Worm (Caenorhabditis elegans) whole organism, early embryonic: ENCODE data around the gene ent-3.
"Not testable (repeated sequence)": the region's sequence is repeated elsewhere in the genome, so short reads cannot be mapped to it uniquely, and the experiment has no call there.

ENCODE experiments used
- B0310.2 ChIP-seq: sonication (generic microtip); optimal IDR thresholded peaks from 2 replicates; lab custom pipeline; 2016; ENCODE audit warnings: mild to moderate bottlenecking, missing genetic modification characterization, missing compliant biosample characterization
- F13C5.2 ChIP-seq: sonication (generic microtip); optimal IDR thresholded peaks from 2 replicates; lab custom pipeline; 2017; ENCODE audit warnings: mild to moderate bottlenecking, missing genetic modification characterization, inconsistent platforms, missing compliant biosample characterization
- aly-1 ChIP-seq: sonication (generic microtip); optimal IDR thresholded peaks from 2 replicates; lab custom pipeline; 2016; ENCODE audit warnings: missing genetic modification characterization, missing compliant biosample characterization
- ama-1 ChIP-seq: fragments of 150-350 bp; optimal IDR thresholded peaks from 2 replicates; lab custom pipeline; 2014
- ceh-13 ChIP-seq: fragments of 200-800 bp; sonication (Bioruptor generic); optimal IDR thresholded peaks from 2 replicates; lab custom pipeline; 2018; ENCODE audit warnings: mild to moderate bottlenecking, missing genetic modification characterization, missing compliant biosample characterization
- ceh-36 ChIP-seq: sonication (generic microtip); optimal IDR thresholded peaks from 2 replicates; lab custom pipeline; 2016; ENCODE audit warnings: missing genetic modification characterization, inconsistent platforms, missing compliant biosample characterization
- ets-7 ChIP-seq: sonication (generic microtip); optimal IDR thresholded peaks from 2 replicates; lab custom pipeline; 2016; ENCODE audit warnings: missing genotype, missing genetic modification characterization, missing compliant biosample characterization
- flt-1 ChIP-seq: fragments of 200-800 bp; sonication (Bioruptor generic); IDR thresholded peaks from 2 replicates; pipeline ENCODE4 v1.3.6; 2022; ENCODE audit warnings: missing genetic modification characterization, missing compliant biosample characterization
- hmbx-1 ChIP-seq: sonication (generic microtip); optimal IDR thresholded peaks from 2 replicates; lab custom pipeline; 2016; ENCODE audit warnings: mild to moderate bottlenecking, missing genetic modification characterization, missing compliant biosample characterization
- hmg-4 ChIP-seq: fragments of 200-800 bp; sonication (Bioruptor generic); optimal IDR thresholded peaks from 2 replicates; lab custom pipeline; 2018; ENCODE audit warnings: mild to moderate bottlenecking, missing genetic modification characterization, missing compliant biosample characterization
- hnd-1 ChIP-seq: sonication (generic microtip); optimal IDR thresholded peaks from 2 replicates; lab custom pipeline; 2016; ENCODE audit warnings: missing genetic modification characterization, missing compliant biosample characterization
- pes-1 ChIP-seq: fragments of 200-800 bp; sonication (Bioruptor generic); IDR thresholded peaks from 2 replicates; pipeline ENCODE4 v1.3.6; 2022; ENCODE audit warnings: missing genetic modification reagents, missing genetic modification characterization, missing compliant biosample characterization
- scrt-1 ChIP-seq: fragments of 200-800 bp; sonication (Bioruptor generic); IDR thresholded peaks from 2 replicates; pipeline ENCODE4 v1.3.6; 2022; ENCODE audit warnings: missing genetic modification characterization, missing compliant biosample characterization
- sea-1 ChIP-seq: fragments of 200-800 bp; sonication (Bioruptor generic); conservative IDR thresholded peaks from 2 replicates; pipeline ENCODE4 v1.3.6; 2022; ENCODE audit warnings: missing genetic modification characterization, missing compliant biosample characterization
- tbx-11 ChIP-seq: fragments of 200-800 bp; sonication (Bioruptor generic); IDR thresholded peaks from 2 replicates; pipeline ENCODE4 v1.3.6; 2022; ENCODE audit warnings: missing genetic modification characterization, missing compliant biosample characterization
- tbx-37 ChIP-seq: fragments of 200-800 bp; sonication (Bioruptor generic); conservative IDR thresholded peaks from 2 replicates; pipeline ENCODE4 v1.3.6; 2022; ENCODE audit warnings: missing genetic modification reagents, missing genetic modification characterization, missing compliant biosample characterization
- tra-4 ChIP-seq: sonication (generic microtip); optimal IDR thresholded peaks from 2 replicates; lab custom pipeline; 2017; ENCODE audit warnings: missing genetic modification characterization, missing compliant biosample characterization

The ent-3 gene

DNA sequence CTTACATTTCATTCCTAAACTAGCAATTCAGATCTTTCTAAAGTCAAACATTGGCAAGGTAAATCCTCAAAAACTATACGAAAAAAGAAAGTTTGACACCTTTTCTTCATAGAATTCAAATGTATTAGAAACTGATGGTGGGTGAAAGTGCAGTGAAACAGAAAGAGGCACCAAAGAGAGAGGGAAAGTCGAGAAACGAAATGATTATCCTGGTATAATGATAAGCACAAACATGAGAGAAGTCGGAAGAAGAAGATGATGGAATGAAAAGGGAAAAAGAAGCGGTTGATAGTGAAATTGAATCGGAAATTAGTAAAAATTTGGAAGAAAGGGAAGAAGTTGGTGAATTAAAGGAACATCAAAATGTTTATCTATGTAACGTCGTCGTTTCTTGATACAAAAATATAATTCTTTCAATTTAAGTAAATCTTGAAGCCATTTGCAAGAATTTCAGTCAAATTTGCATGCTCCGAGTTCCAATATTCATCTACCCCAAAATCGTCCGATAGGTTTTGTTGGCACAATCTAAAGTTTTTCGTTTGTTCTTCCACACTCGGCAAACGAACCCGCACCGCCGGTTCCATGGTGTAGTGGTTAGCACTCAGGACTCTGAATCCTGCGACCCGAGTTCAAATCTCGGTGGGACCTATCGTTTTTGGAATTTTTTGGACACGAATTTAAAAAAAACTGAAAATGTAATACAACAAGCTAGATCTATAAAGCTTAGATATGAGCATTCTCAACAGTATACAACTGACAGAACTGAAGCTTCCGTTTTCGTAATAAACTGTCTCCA is 4.9 kb downstream of the ent-3 start:
- TF ChIP-seq F13C5.2 (tag; lab: Kevin White, UChicago) = no peak
- no peak for TF ChIP-seq scrt-1
- TF ChIP-seq ceh-36 (tag; lab: Kevin White, UChicago) = no peak
- no peak for TF ChIP-seq hnd-1
- no peak for TF ChIP-seq hmg-4 (GFP tag; lab: Kevin White, UChicago)
- TF ChIP-seq tbx-37 (GFP tag; lab: Robert Waterston, UW) = no peak
- TF ChIP-seq sea-1 (GFP tag; lab: Robert Waterston, UW) = no peak
- no peak for TF ChIP-seq pes-1 (GFP tag; lab: Robert Waterston, UW)
- no peak for TF ChIP-seq hmbx-1
- no peak for TF ChIP-seq flt-1 (GFP tag; lab: Robert Waterston, UW)
- no peak for TF ChIP-seq ama-1
- TF ChIP-seq tra-4 (tag; lab: Kevin White, UChicago) = no peak
- TF ChIP-seq ets-7 = no peak
- no peak for TF ChIP-seq B0310.2 (tag; lab: Kevin White, UChicago)
- no peak for TF ChIP-seq ceh-13
- no peak for TF ChIP-seq aly-1
- TF ChIP-seq tbx-11 (GFP tag; lab: Robert Waterston, UW) = no peak

DNA sequence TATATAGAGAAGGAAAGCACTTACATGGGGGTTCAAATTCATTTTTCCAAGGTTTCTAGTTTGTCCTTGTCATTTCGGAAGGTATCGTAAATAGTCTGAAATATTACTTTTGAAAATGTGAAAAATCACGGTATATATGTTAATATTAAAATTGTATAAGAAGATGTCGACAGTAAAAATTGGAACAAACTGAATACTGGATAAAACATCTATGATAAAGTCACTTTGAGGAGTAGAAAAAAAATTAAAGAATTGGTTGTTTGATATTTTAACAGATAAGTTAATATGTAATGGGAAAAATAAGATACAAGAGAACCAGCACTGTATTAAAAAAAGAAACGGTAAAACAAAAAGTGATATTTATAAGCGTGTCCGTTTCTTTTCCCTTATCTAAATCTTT is 9.5 kb downstream of the ent-3 start, which contains the start of gene nep-21:
Gene nep-21, minus strand, starts transcription at position 101 of the 400 bp plus-strand sequence.
- no peak for TF ChIP-seq hmg-4 (GFP tag; lab: Kevin White, UChicago)
- TF ChIP-seq hmbx-1 = no peak
- TF ChIP-seq flt-1 (GFP tag; lab: Robert Waterston, UW) = no peak
- TF ChIP-seq sea-1 (GFP tag; lab: Robert Waterston, UW) = no peak
- TF ChIP-seq ama-1 = no peak
- no peak for TF ChIP-seq F13C5.2 (tag; lab: Kevin White, UChicago)
- no peak for TF ChIP-seq hnd-1
- no peak for TF ChIP-seq tbx-11 (GFP tag; lab: Robert Waterston, UW)
- TF ChIP-seq aly-1 = no peak

DNA sequence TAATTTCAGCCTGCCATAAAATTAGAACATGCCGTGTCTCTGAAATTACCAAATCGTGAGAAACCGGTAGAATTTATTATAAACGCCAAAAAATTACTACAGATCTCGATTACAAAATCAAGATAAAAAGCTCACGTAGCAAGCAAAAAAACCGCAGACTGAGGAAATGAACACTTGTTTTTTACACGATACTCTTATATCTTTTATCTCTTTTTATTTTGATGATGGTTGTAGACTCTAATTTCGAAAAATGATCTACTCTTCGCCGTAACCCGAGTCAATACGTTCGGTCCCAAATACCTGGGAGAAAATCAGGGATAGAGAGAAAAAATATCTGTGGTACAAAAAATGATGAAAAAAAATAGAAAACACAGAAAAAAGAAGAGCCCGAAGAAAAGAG is 12.7 kb downstream of the ent-3 start:
- no peak for TF ChIP-seq ceh-36 (tag; lab: Kevin White, UChicago)
- TF ChIP-seq flt-1 (GFP tag; lab: Robert Waterston, UW) = no peak
- no peak for TF ChIP-seq aly-1
- no peak for TF ChIP-seq scrt-1
- TF ChIP-seq ceh-13 = no peak
- no peak for TF ChIP-seq tbx-37 (GFP tag; lab: Robert Waterston, UW)
- TF ChIP-seq tra-4 (tag; lab: Kevin White, UChicago) = no peak
- TF ChIP-seq ama-1 = no peak
- no peak for TF ChIP-seq hmg-4 (GFP tag; lab: Kevin White, UChicago)
- TF ChIP-seq pes-1 (GFP tag; lab: Robert Waterston, UW) = no peak
- no peak for TF ChIP-seq ets-7
- TF ChIP-seq hmbx-1 = no peak
- TF ChIP-seq sea-1 (GFP tag; lab: Robert Waterston, UW) = no peak
- no peak for TF ChIP-seq hnd-1
- no peak for TF ChIP-seq B0310.2 (tag; lab: Kevin White, UChicago)
- TF ChIP-seq F13C5.2 (tag; lab: Kevin White, UChicago) = no peak
- TF ChIP-seq tbx-11 (GFP tag; lab: Robert Waterston, UW) = no peak

DNA sequence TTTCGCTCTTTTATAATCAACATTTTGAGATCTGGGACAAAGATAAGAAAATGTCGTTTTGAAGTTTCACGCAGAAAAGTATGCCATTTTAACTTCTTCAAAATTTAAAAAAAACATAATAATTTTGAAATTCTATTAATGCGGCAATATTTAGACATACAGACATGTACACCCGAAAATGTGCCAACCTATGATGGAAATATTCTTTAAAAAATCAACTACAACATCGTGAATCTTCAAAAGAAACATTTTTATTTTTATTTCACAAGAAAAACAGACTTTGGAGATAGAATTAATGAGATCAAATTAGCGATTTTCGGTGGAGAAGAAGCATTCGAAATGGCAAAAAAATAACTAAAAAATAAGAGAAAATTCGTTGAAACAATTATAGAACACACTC is 20.7 kb downstream of the ent-3 start, which contains the start of gene T16A9.5:
Gene T16A9.5, minus strand, starts transcription at position 101 of the 400 bp plus-strand sequence.
- TF ChIP-seq B0310.2 (tag; lab: Kevin White, UChicago) (no peak), pes-1 (GFP tag; lab: Robert Waterston, UW) (no peak), ceh-36 (tag; lab: Kevin White, UChicago) (no peak), tra-4 (tag; lab: Kevin White, UChicago) (no peak), ama-1 (no peak), ets-7 (no peak), sea-1 (GFP tag; lab: Robert Waterston, UW) (no peak), tbx-37 (GFP tag; lab: Robert Waterston, UW) (no peak), hnd-1 (no peak), hmbx-1 (no peak), flt-1 (GFP tag; lab: Robert Waterston, UW) (no peak), aly-1 (no peak), ceh-13 (no peak)

DNA sequence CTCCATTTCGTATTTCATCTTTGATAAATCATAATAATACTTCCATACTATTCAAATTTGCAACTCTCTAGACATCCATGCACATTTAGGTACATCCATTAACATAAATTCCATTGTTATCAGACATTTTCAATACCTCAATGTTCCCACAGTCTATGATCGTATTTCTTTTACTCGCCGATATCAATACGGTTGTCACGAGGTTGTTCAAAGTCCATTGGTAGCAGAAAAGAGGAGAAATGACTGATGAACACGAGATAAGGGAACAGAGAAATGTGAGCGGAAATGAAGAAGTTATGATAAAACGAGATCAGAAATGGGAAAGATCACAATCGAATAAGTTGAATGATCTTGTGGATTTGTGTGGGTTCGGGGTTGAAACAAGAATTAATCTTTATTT is 23.0 kb downstream of the ent-3 start:
- TF ChIP-seq ama-1 (no peak), tbx-37 (GFP tag; lab: Robert Waterston, UW) (no peak)

DNA sequence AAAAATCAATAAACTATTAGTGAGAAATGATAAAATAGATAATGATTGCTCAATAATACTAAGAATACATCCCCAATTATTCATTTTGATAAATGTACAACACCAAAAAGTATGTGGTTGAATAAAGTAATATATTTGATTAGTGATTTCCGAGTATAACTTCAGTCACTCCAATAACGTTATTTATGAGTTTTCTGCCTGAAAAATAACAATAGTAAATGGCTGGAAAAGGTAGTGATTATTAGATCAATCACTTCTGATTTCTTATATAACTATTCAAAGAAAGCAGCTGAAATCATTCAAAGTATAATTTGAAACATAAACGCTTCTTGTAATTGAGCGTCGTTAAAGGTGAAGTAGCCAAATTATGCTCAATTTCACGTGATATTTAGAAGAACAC is 25.1 kb downstream of the ent-3 start, which contains the start of gene str-230:
Gene str-230, minus strand, starts transcription at position 101 of the 400 bp plus-strand sequence.
- TF ChIP-seq tra-4 (tag; lab: Kevin White, UChicago) (no peak), hmbx-1 (no peak), hnd-1 (no peak), F13C5.2 (tag; lab: Kevin White, UChicago) (no peak), flt-1 (GFP tag; lab: Robert Waterston, UW) (no peak), ets-7 (no peak), tbx-11 (GFP tag; lab: Robert Waterston, UW) (no peak)

DNA sequence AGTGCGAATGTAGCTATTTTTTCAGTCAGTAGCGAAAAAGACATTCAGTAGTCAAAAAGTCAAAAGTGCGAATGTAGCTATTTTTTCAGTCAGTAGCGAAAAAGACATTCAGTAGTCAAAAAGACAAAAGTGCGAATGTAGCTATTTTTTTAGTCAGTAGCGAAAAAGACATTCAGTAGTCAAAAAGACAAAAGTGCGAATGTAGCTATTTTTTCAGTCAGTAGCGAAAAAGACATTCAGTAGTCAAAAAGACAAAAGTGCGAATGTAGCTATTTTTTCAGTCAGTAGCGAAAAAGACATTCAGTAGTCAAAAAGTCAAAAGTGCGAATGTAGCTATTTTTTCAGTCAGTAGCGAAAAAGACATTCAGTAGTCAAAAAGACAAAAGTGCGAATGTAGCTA is 30.6 kb downstream of the ent-3 start, which contains the start of gene T16A9.3:
Gene T16A9.3, plus strand, starts transcription at position 301 of the 400 bp plus-strand sequence.
- not testable (repeated sequence) for TF ChIP-seq pes-1 (GFP tag; lab: Robert Waterston, UW); hnd-1; hmbx-1

DNA sequence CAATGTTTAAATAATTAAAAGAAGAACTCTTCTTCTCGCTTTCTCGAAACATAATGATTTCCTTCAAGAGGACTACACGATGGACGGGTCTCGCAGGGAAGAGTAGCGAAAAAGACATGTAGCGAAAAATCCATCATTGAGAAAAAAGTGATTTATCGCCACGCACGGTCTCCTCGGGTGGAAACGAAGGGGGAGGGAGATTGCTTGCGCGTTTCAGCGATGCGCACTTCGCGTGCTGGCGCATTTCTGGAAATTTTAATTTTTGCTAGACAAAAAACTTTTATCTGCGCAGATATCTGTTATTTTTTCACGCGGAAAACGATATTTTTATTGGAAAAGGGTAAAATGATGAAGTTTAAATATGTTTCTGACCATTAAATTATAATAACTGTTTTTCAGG is 32.0 kb downstream of the ent-3 start:
- TF ChIP-seq tbx-11 (GFP tag; lab: Robert Waterston, UW) = 0 out of 2 replicates have a peak, but pooled peaks have one; percentile 42
